Fruit fly (Drosophila melanogaster) whole organism, pupa: ENCODE data around the gene STUB1.

Experiments used
- CG10348 ChIP-seq: fragments of 200-800 bp; sonication (Bioruptor generic); IDR thresholded peaks from 2 replicates; pipeline ENCODE4 v1.3.6; 2022; ENCODE audit warnings: missing biosample characterization, missing genetic modification characterization
- CG15710 ChIP-seq: fragments of 200-800 bp; sonication (Bioruptor generic); optimal IDR thresholded peaks from 2 replicates; lab custom pipeline; 2018; ENCODE audit warnings: missing biosample characterization, mild to moderate bottlenecking, missing genetic modification characterization, moderate library complexity
- CG17806 ChIP-seq: fragments of 200-800 bp; sonication (Bioruptor generic); optimal IDR thresholded peaks from 2 replicates; lab custom pipeline; 2018; ENCODE audit warnings: missing biosample characterization, mild to moderate bottlenecking, missing genetic modification characterization, moderate library complexity
- CG34367 ChIP-seq: fragments of 200-800 bp; sonication (Bioruptor generic); optimal IDR thresholded peaks from 2 replicates; lab custom pipeline; 2018; ENCODE audit warnings: missing biosample characterization, mild to moderate bottlenecking, missing genetic modification characterization
- CG4496 ChIP-seq: fragments of 200-800 bp; sonication (Bioruptor generic); IDR thresholded peaks from 3 replicates; pipeline ENCODE4 v1.3.6; 2022; ENCODE audit warnings: missing biosample characterization, missing genetic modification characterization
- CG9948 ChIP-seq: fragments of 200-800 bp; sonication (Bioruptor generic); optimal IDR thresholded peaks from 2 replicates; lab custom pipeline; 2018; ENCODE audit warnings: missing biosample characterization, mild to moderate bottlenecking, missing genetic modification characterization, moderate library complexity
- D1 ChIP-seq: fragments of 200-800 bp; sonication (Bioruptor generic); optimal IDR thresholded peaks from 2 replicates; lab custom pipeline; 2018; ENCODE audit warnings: missing biosample characterization, mild to moderate bottlenecking, missing genetic modification characterization, moderate library complexity
- EcR ChIP-seq: fragments of 200-800 bp; sonication (Bioruptor generic); optimal IDR thresholded peaks from 3 replicates; lab custom pipeline; 2019; ENCODE audit warnings: missing biosample characterization, missing genetic modification characterization, mild to moderate bottlenecking, moderate library complexity, missing genetic modification reagents
- Pif1A ChIP-seq: fragments of 200-800 bp; sonication (Bioruptor generic); optimal IDR thresholded peaks from 3 replicates; lab custom pipeline; 2016; ENCODE audit warnings: missing biosample characterization, missing genetic modification characterization
- Snoo ChIP-seq: fragments of 200-800 bp; sonication (Bioruptor generic); optimal IDR thresholded peaks from 3 replicates; lab custom pipeline; 2017; ENCODE audit warnings: missing biosample characterization, mild to moderate bottlenecking, missing genetic modification characterization, inconsistent platforms
- fd96Ca ChIP-seq: fragments of 200-800 bp; sonication (Bioruptor generic); IDR thresholded peaks from 3 replicates; pipeline ENCODE4 v1.3.6; 2022; ENCODE audit warnings: missing biosample characterization, missing genetic modification characterization
- rn ChIP-seq: fragments of 200-800 bp; sonication (Bioruptor generic); IDR thresholded peaks from 2 replicates; pipeline ENCODE4 v1.3.6; 2022; ENCODE audit warnings: missing biosample characterization, missing genetic modification characterization

dm6 chr2L:10457191-10457899 lies 20.0 kb downstream of the STUB1 start, which contains the start of the genes LManI and LManII:
- TF ChIP-seq CG34367 (tag; lab: Kevin White, UChicago) (no peak), CG17806 (tag; lab: Kevin White, UChicago) (no peak), CG10348 (no peak), EcR (no peak), CG4496 (GFP tag; lab: Robert Waterston, UW) (no peak), CG15710 (tag; lab: Kevin White, UChicago) (no peak), fd96Ca (GFP tag; lab: Robert Waterston, UW) (no peak), rn (GFP tag; lab: Robert Waterston, UW) (no peak), Pif1A (no peak), D1 (tag; lab: Kevin White, UChicago) (no peak), Snoo (tag; lab: Kevin White, UChicago) (no peak), CG9948 (tag; lab: Kevin White, UChicago) (no peak)
